Fruit fly (Drosophila melanogaster) whole organism, embryonic: ENCODE results near the gene ATPsynC.

ENCODE experiments used
- Awh ChIP-seq: fragments of 200-800 bp; sonication (Bioruptor generic); IDR thresholded peaks from 2 replicates; pipeline ENCODE4, ENCODE4 v1.3.6; 2022; ENCODE audit warnings: missing biosample characterization, missing genetic modification characterization
- CG10959 ChIP-seq: fragments of 200-800 bp; sonication (Bioruptor generic); IDR thresholded peaks from 2 replicates; pipeline ENCODE4 v1.3.6; 2022; ENCODE audit warnings: missing biosample characterization, missing genetic modification characterization
- CG13287 ChIP-seq: fragments of 200-800 bp; sonication (Bioruptor generic); IDR thresholded peaks from 2 replicates; pipeline ENCODE4 v1.3.6; 2022; ENCODE audit warnings: missing biosample characterization, missing genetic modification characterization; ENCODE audit not compliant: partially characterized antibody
- CG14014 ChIP-seq: fragments of 200-800 bp; sonication (Bioruptor generic); IDR thresholded peaks from 2 replicates; pipeline ENCODE4 v1.3.6; 2022; ENCODE audit warnings: missing biosample characterization, missing genetic modification characterization
- CG14965 ChIP-seq: fragments of 200-800 bp; sonication (Bioruptor generic); optimal IDR thresholded peaks from 2 replicates; lab custom pipeline; 2016; ENCODE audit warnings: missing biosample characterization, missing genetic modification characterization, borderline replicate concordance
- CG17568 ChIP-seq: fragments of 200-800 bp; sonication (Bioruptor generic); optimal IDR thresholded peaks from 2 replicates; lab custom pipeline; 2018; ENCODE audit warnings: missing biosample characterization, mild to moderate bottlenecking, missing genetic modification characterization, moderate library complexity
- CG18764 ChIP-seq: fragments of 200-800 bp; sonication (Bioruptor generic); optimal IDR thresholded peaks from 3 replicates; lab custom pipeline; 2016; ENCODE audit warnings: missing biosample characterization, missing genetic modification characterization
- CG30403 ChIP-seq: fragments of 200-800 bp; sonication (Bioruptor generic); optimal IDR thresholded peaks from 3 replicates; lab custom pipeline; 2016; ENCODE audit warnings: missing biosample characterization, missing genetic modification characterization
- CG3065 ChIP-seq: fragments of 200-800 bp; sonication (Bioruptor generic); optimal IDR thresholded peaks from 2 replicates; lab custom pipeline; 2016; ENCODE audit warnings: missing biosample characterization, missing genetic modification characterization
- CG33557 ChIP-seq: fragments of 200-800 bp; sonication (Bioruptor generic); optimal IDR thresholded peaks from 2 replicates; lab custom pipeline; 2019; ENCODE audit warnings: missing biosample characterization, mild to moderate bottlenecking, missing genetic modification characterization, moderate library complexity
- CG34422 ChIP-seq: fragments of 200-800 bp; sonication (Bioruptor generic); IDR thresholded peaks from 3 replicates; pipeline ENCODE4 v1.3.6; 2022; ENCODE audit warnings: missing biosample characterization, missing genetic modification characterization
- CG4282 ChIP-seq: fragments of 200-800 bp; sonication (Bioruptor generic); optimal IDR thresholded peaks from 2 replicates; lab custom pipeline; 2016; ENCODE audit warnings: missing biosample characterization, missing genetic modification characterization
- CG4617 ChIP-seq: fragments of 200-800 bp; sonication (Bioruptor generic); optimal IDR thresholded peaks from 3 replicates; lab custom pipeline; 2016; ENCODE audit warnings: missing biosample characterization, missing genetic modification characterization, borderline replicate concordance
- CG7556 ChIP-seq: fragments of 200-800 bp; sonication (Bioruptor generic); optimal IDR thresholded peaks from 2 replicates; lab custom pipeline; 2017; ENCODE audit warnings: missing biosample characterization, mild to moderate bottlenecking, missing genetic modification characterization
- CG8089 ChIP-seq: fragments of 200-800 bp; sonication (Bioruptor generic); optimal IDR thresholded peaks from 3 replicates; lab custom pipeline; 2016; ENCODE audit warnings: missing biosample characterization, missing genetic modification characterization
- CG9215 ChIP-seq: fragments of 200-800 bp; sonication (Bioruptor generic); IDR thresholded peaks from 2 replicates; pipeline ENCODE4 v1.3.6; 2022; ENCODE audit warnings: missing biosample characterization, missing genetic modification characterization
- Doc2 ChIP-seq: fragments of 200-800 bp; sonication (Bioruptor generic); IDR thresholded peaks from 2 replicates; pipeline ENCODE4 v1.3.6; 2022; ENCODE audit warnings: missing biosample characterization, missing genetic modification characterization
- ERR ChIP-seq: fragments of 200-800 bp; sonication (Bioruptor generic); optimal IDR thresholded peaks from 2 replicates; lab custom pipeline; 2016; ENCODE audit warnings: missing biosample characterization, missing genetic modification characterization
- Fer1 ChIP-seq: fragments of 200-800 bp; sonication (Bioruptor generic); optimal IDR thresholded peaks from 2 replicates; lab custom pipeline; 2017; ENCODE audit warnings: missing biosample characterization, mild to moderate bottlenecking, missing genetic modification characterization
- Gsc ChIP-seq: fragments of 200-800 bp; sonication (Bioruptor generic); IDR thresholded peaks from 2 replicates; pipeline ENCODE4 v1.3.6; 2022; ENCODE audit warnings: missing biosample characterization, missing genetic modification characterization
- HLH4C ChIP-seq: fragments of 200-800 bp; sonication (Bioruptor generic); IDR thresholded peaks from 3 replicates; pipeline ENCODE4 v1.3.6; 2022; ENCODE audit warnings: missing biosample characterization, missing genetic modification characterization; ENCODE audit not compliant: partially characterized antibody
- HLH54F ChIP-seq: fragments of 200-800 bp; sonication (Bioruptor generic); optimal IDR thresholded peaks from 3 replicates; lab custom pipeline; 2016; ENCODE audit warnings: missing biosample characterization, missing genetic modification characterization
- Hmr ChIP-seq: fragments of 200-800 bp; sonication (Bioruptor generic); optimal IDR thresholded peaks from 3 replicates; lab custom pipeline; 2017; ENCODE audit warnings: mild to moderate bottlenecking, missing biosample characterization, missing genetic modification reagents, missing genetic modification characterization
- Hr39 ChIP-seq: fragments of >200 bp; optimal IDR thresholded peaks from 2 replicates; lab custom pipeline; 2017
- Mad ChIP-seq: fragments of 200-800 bp; sonication (Bioruptor generic); optimal IDR thresholded peaks from 2 replicates; lab custom pipeline; 2016; ENCODE audit warnings: missing biosample characterization, missing genetic modification characterization
- Mes4 ChIP-seq: fragments of 200-800 bp; sonication (Bioruptor generic); optimal IDR thresholded peaks from 2 replicates; lab custom pipeline; 2016; ENCODE audit warnings: missing biosample characterization, missing genetic modification characterization
- NK7.1 ChIP-seq: fragments of 200-800 bp; sonication (Bioruptor generic); optimal IDR thresholded peaks from 3 replicates; lab custom pipeline; 2016; ENCODE audit warnings: missing biosample characterization, missing genetic modification characterization
- Neu2 ChIP-seq: fragments of 200-800 bp; sonication (Bioruptor generic); optimal IDR thresholded peaks from 3 replicates; lab custom pipeline; 2016; ENCODE audit warnings: missing biosample characterization, missing genetic modification characterization, borderline replicate concordance
- Nf-YB ChIP-seq: fragments of 200-800 bp; sonication (Bioruptor generic); optimal IDR thresholded peaks from 3 replicates; lab custom pipeline; 2019; ENCODE audit warnings: missing biosample characterization, mild to moderate bottlenecking, missing genetic modification characterization, moderate library complexity
- Ssrp ChIP-seq: fragments of 200-800 bp; sonication (Bioruptor generic); optimal IDR thresholded peaks from 2 replicates; lab custom pipeline; 2018; ENCODE audit warnings: missing biosample characterization, mild to moderate bottlenecking, missing genetic modification characterization, moderate library complexity
- btn ChIP-seq: fragments of 200-800 bp; sonication (Bioruptor generic); optimal IDR thresholded peaks from 2 replicates; lab custom pipeline; 2016; ENCODE audit warnings: missing biosample characterization, missing genetic modification characterization
- da ChIP-seq: fragments of 200-800 bp; sonication (Bioruptor generic); optimal IDR thresholded peaks from 2 replicates; lab custom pipeline; 2016; ENCODE audit warnings: missing biosample characterization, missing genetic modification characterization
- dpn ChIP-seq, 2 experiments: fragments of 200-800 bp; sonication (Bioruptor generic); optimal IDR thresholded peaks; 3 replicates each; lab custom pipeline; 2016; ENCODE audit warnings: missing biosample characterization in 2 of 2, missing genetic modification characterization in 2 of 2
- dysf ChIP-seq: fragments of 200-800 bp; sonication (Bioruptor generic); IDR thresholded peaks from 3 replicates; pipeline ENCODE4 v1.3.6; 2022; ENCODE audit warnings: missing biosample characterization, missing genetic modification characterization
- grau ChIP-seq: fragments of 200-800 bp; optimal IDR thresholded peaks from 3 replicates; lab custom pipeline; 2019; ENCODE audit warnings: missing biosample characterization, mild to moderate bottlenecking, missing genetic modification characterization, moderate library complexity
- h ChIP-seq: fragments of >200 bp; optimal IDR thresholded peaks from 2 replicates; lab custom pipeline; 2017
- hth ChIP-seq: fragments of >200 bp; optimal IDR thresholded peaks from 2 replicates; lab custom pipeline; 2017; ENCODE audit warnings: inconsistent platforms
- knrl ChIP-seq: fragments of 200-800 bp; sonication (Bioruptor generic); IDR thresholded peaks from 3 replicates; pipeline ENCODE4 v1.3.6; 2022; ENCODE audit warnings: missing biosample characterization, missing genetic modification characterization; ENCODE audit not compliant: partially characterized antibody
- lbe ChIP-seq: fragments of 200-800 bp; sonication (Bioruptor generic); optimal IDR thresholded peaks from 2 replicates; lab custom pipeline; 2016; ENCODE audit warnings: missing biosample characterization, mild to moderate bottlenecking, missing genetic modification characterization
- lola ChIP-seq, 3 experiments: fragments of >200 bp in 2 of 3; fragments of 200-800 bp in 1 of 3; sonication (Bioruptor generic) in 1 of 3; optimal IDR thresholded peaks; 2 replicates each; lab custom pipeline; 2017 to 2019; ENCODE audit warnings: missing biosample characterization in 3 of 3, missing genetic modification characterization in 3 of 3, mild to moderate bottlenecking in 1 of 3, moderate library complexity in 1 of 3
- onecut ChIP-seq: fragments of 200-800 bp; sonication (Bioruptor generic); IDR thresholded peaks from 2 replicates; pipeline ENCODE4 v1.3.6; 2022; ENCODE audit warnings: missing biosample characterization, missing genetic modification characterization
- pb ChIP-seq: fragments of 200-800 bp; sonication (Bioruptor generic); optimal IDR thresholded peaks from 3 replicates; lab custom pipeline; 2016; ENCODE audit warnings: missing biosample characterization, missing genetic modification characterization
- pnt ChIP-seq: fragments of 200-800 bp; sonication (Bioruptor generic); optimal IDR thresholded peaks from 3 replicates; lab custom pipeline; 2016; ENCODE audit warnings: missing biosample characterization, missing genetic modification characterization
- prd ChIP-seq, 3 experiments: fragments of >200 bp in 2 of 3; fragments of 200-800 bp in 1 of 3; sonication (Bioruptor generic) in 1 of 3; optimal IDR thresholded peaks in 2 of 3; IDR thresholded peaks in 1 of 3; 2 replicates in 2 of 3; 3 replicates in 1 of 3; pipeline versions ENCODE4 v1.3.6 to Lab custom; 2017 to 2022; ENCODE audit warnings: missing biosample characterization in 1 of 3, missing genetic modification characterization in 1 of 3
- psq ChIP-seq: fragments of 200-800 bp; sonication (Bioruptor generic); optimal IDR thresholded peaks from 2 replicates; lab custom pipeline; 2017; ENCODE audit warnings: missing biosample characterization, missing genetic modification characterization
- sim ChIP-seq: fragments of 200-800 bp; sonication (Bioruptor generic); IDR thresholded peaks from 2 replicates; pipeline ENCODE4 v1.3.6; 2022; ENCODE audit warnings: missing biosample characterization, missing genetic modification characterization
- sima ChIP-seq: fragments of 200-800 bp; sonication (Bioruptor generic); optimal IDR thresholded peaks from 2 replicates; lab custom pipeline; 2016; ENCODE audit warnings: missing biosample characterization, missing genetic modification characterization
- slou ChIP-seq: fragments of 200-800 bp; sonication (Bioruptor generic); optimal IDR thresholded peaks from 3 replicates; lab custom pipeline; 2016; ENCODE audit warnings: missing biosample characterization, missing genetic modification characterization
- twi ChIP-seq: fragments of 200-800 bp; optimal IDR thresholded peaks from 2 replicates; lab custom pipeline; 2019; ENCODE audit warnings: missing biosample characterization, mild to moderate bottlenecking, missing genetic modification characterization, moderate library complexity
- z ChIP-seq: fragments of 200-800 bp; sonication (Bioruptor generic); IDR thresholded peaks from 3 replicates; pipeline ENCODE4 v1.3.6; 2022; ENCODE audit warnings: missing biosample characterization, missing genetic modification characterization

The ATPsynC gene

dm6 chr3R:31222125-31222889 is 2.9 kb upstream of the ATPsynC start (continued):
- peak; percentile 89 for TF ChIP-seq grau (tag; lab: Kevin White, UChicago)
- TF ChIP-seq CG14014 (GFP tag; lab: Robert Waterston, UW), result no peak
- TF ChIP-seq Hr39 (lab: Kevin White, UChicago), result no peak
- TF ChIP-seq hth (lab: Kevin White, UChicago), result no peak
- TF ChIP-seq CG17568 (GFP tag; lab: Kevin White, UChicago), result peak; percentile 79
- TF ChIP-seq Doc2 (GFP tag; lab: Robert Waterston, UW), result no peak
- TF ChIP-seq pnt, result peak; percentile 83
- peak; percentile 82 for TF ChIP-seq Ssrp
- peak; percentile 16 for TF ChIP-seq Neu2 (GFP tag; lab: Kevin White, UChicago)
- TF ChIP-seq CG13287 (GFP tag; lab: Robert Waterston, UW), result no peak
- peak; percentile 46 for TF ChIP-seq sima (GFP tag; lab: Kevin White, UChicago)
- TF ChIP-seq Fer1 (GFP tag; lab: Kevin White, UChicago), result peak; percentile 93
- TF ChIP-seq twi (tag; lab: Kevin White, UChicago), result peak; percentile 72
- peak; percentile 97 for TF ChIP-seq onecut (GFP tag; lab: Robert Waterston, UW)
- peak; percentile 76 for TF ChIP-seq CG33557 (GFP tag; lab: Kevin White, UChicago)
- TF ChIP-seq CG4617 (GFP tag; lab: Kevin White, UChicago), result peak; percentile 52
- TF ChIP-seq CG30403 (GFP tag; lab: Kevin White, UChicago), result peak; percentile 91
- TF ChIP-seq CG18764, result peak; percentile 71
- TF ChIP-seq CG3065 (GFP tag; lab: Kevin White, UChicago), result peak; percentile 71
- TF ChIP-seq btn (GFP tag; lab: Kevin White, UChicago), result peak; percentile 35
- no peak for TF ChIP-seq psq (GFP tag; lab: Kevin White, UChicago)
- peak; percentile 75 for TF ChIP-seq CG8089 (GFP tag; lab: Kevin White, UChicago)
- TF ChIP-seq dysf, result no peak
- TF ChIP-seq HLH54F, result peak; percentile 79
- peak; percentile 66 for TF ChIP-seq Nf-YB (GFP tag; lab: Kevin White, UChicago)
- TF ChIP-seq CG9215 (GFP tag; lab: Robert Waterston, UW), result no peak
- no peak for TF ChIP-seq HLH4C (GFP tag; lab: Robert Waterston, UW)
- TF ChIP-seq lola (GFP tag; optimal IDR thresholded peaks at IDR 0.05; lab: Kevin White, UChicago), result peak in 1 of 3 experiments; percentile 85
- peak; percentile 85 to 89 for TF ChIP-seq dpn (GFP tag; optimal IDR thresholded peaks at IDR 0.05; lab: Kevin White, UChicago)
- TF ChIP-seq Gsc, result no peak
- no peak for TF ChIP-seq lbe
- no peak for TF ChIP-seq z (GFP tag; lab: Robert Waterston, UW)
- no peak for TF ChIP-seq sim
- TF ChIP-seq CG10959 (GFP tag; lab: Robert Waterston, UW), result no peak
- TF ChIP-seq pb (GFP tag; lab: Kevin White, UChicago), result peak; percentile 86
- peak; percentile 41 for TF ChIP-seq da (GFP tag; lab: Kevin White, UChicago)
- peak; percentile 75 for TF ChIP-seq ERR (GFP tag; lab: Kevin White, UChicago)
- TF ChIP-seq Mes4 (GFP tag; lab: Kevin White, UChicago), result peak; percentile 82
- no peak for TF ChIP-seq knrl
- TF ChIP-seq CG14965 (GFP tag; lab: Kevin White, UChicago), result no peak
- TF ChIP-seq NK7.1 (GFP tag; lab: Kevin White, UChicago), result peak; percentile 74
- peak; percentile 65 for TF ChIP-seq Mad (GFP tag; lab: Kevin White, UChicago)
- peak; percentile 95 for TF ChIP-seq Hmr
- TF ChIP-seq h (lab: Kevin White, UChicago), result no peak
- TF ChIP-seq Awh (GFP tag; lab: Robert Waterston, UW), result no peak
- TF ChIP-seq CG34422 (GFP tag; lab: Robert Waterston, UW), result no peak
- no peak for TF ChIP-seq prd (optimal IDR thresholded peaks at IDR 0.05; lab: Kevin White, UChicago)
- no peak for TF ChIP-seq prd (GFP tag; IDR thresholded peaks at IDR 0.05; lab: Robert Waterston, UW)
- peak; percentile 44 for TF ChIP-seq CG4282 (GFP tag; lab: Kevin White, UChicago)
- peak; percentile 94 for TF ChIP-seq CG7556 (GFP tag; lab: Kevin White, UChicago)
- TF ChIP-seq slou, result peak; percentile 75
